Fruit fly (Drosophila melanogaster) whole organism: ENCODE results near the gene CG4404.

Experiments
- CG8478 ChIP-seq: fragments of >200 bp; optimal IDR thresholded peaks from 2 replicates; lab custom pipeline; 2018; ENCODE audit warnings: inconsistent platforms
- Dll ChIP-seq: fragments of >200 bp; optimal IDR thresholded peaks from 2 replicates; lab custom pipeline; 2017
- pan ChIP-seq: fragments of >200 bp; optimal IDR thresholded peaks from 2 replicates; lab custom pipeline; 2017

- TF ChIP-seq Dll (lab: Kevin White, UChicago) (no peak), pan (lab: Kevin White, UChicago) (no peak), CG8478 (lab: Kevin White, UChicago) (no peak)
Measured at dm6 chrX:12947670-12948069, 41.9 kb upstream of the CG4404 start.
